Fruit fly (Drosophila melanogaster) whole organism, embryonic: ENCODE data around the gene Fbxl4.

ENCODE experiments used
- Antp ChIP-seq: fragments of 200-800 bp; sonication (Bioruptor generic); optimal IDR thresholded peaks from 3 replicates; lab custom pipeline; 2016; ENCODE audit warnings: missing biosample characterization, missing genetic modification characterization
- Blimp-1 ChIP-seq: fragments of 200-800 bp; sonication (Bioruptor generic); optimal IDR thresholded peaks from 3 replicates; lab custom pipeline; 2018; ENCODE audit warnings: missing biosample characterization, missing genetic modification characterization, mild to moderate bottlenecking, moderate library complexity, missing genetic modification reagents
- CG11085 ChIP-seq: fragments of 200-800 bp; sonication (Bioruptor generic); IDR thresholded peaks from 2 replicates; pipeline ENCODE4 v1.3.6; 2022; ENCODE audit warnings: missing biosample characterization, missing genetic modification characterization
- CG11247 ChIP-seq: fragments of 200-800 bp; sonication (Bioruptor generic); IDR thresholded peaks from 2 replicates; pipeline ENCODE4 v1.3.6; 2022; ENCODE audit warnings: missing biosample characterization, missing genetic modification characterization
- CG12769 ChIP-seq: fragments of 200-800 bp; sonication (Bioruptor generic); optimal IDR thresholded peaks from 2 replicates; lab custom pipeline; 2019; ENCODE audit warnings: missing biosample characterization, mild to moderate bottlenecking, missing genetic modification characterization, moderate library complexity
- CG14014 ChIP-seq: fragments of 200-800 bp; sonication (Bioruptor generic); IDR thresholded peaks from 2 replicates; pipeline ENCODE4 v1.3.6; 2022; ENCODE audit warnings: missing biosample characterization, missing genetic modification characterization
- CG15073 ChIP-seq: fragments of 200-800 bp; sonication (Bioruptor generic); optimal IDR thresholded peaks from 2 replicates; lab custom pipeline; 2016; ENCODE audit warnings: missing biosample characterization, missing genetic modification characterization
- CG1529 ChIP-seq: fragments of 200-800 bp; sonication (Bioruptor generic); optimal IDR thresholded peaks from 3 replicates; lab custom pipeline; 2018; ENCODE audit warnings: missing biosample characterization, missing genetic modification characterization
- CG16813 ChIP-seq: fragments of 200-800 bp; sonication (Bioruptor generic); IDR thresholded peaks from 3 replicates; pipeline ENCODE4 v1.3.6; 2022; ENCODE audit warnings: missing biosample characterization, missing genetic modification characterization; ENCODE audit not compliant: partially characterized antibody
- CG18011 ChIP-seq: fragments of 200-800 bp; sonication (Bioruptor generic); optimal IDR thresholded peaks from 2 replicates; lab custom pipeline; 2017; ENCODE audit warnings: missing biosample characterization, missing genetic modification characterization, mild to moderate bottlenecking, moderate library complexity, missing genotype
- CG18764 ChIP-seq: fragments of 200-800 bp; sonication (Bioruptor generic); optimal IDR thresholded peaks from 3 replicates; lab custom pipeline; 2016; ENCODE audit warnings: missing biosample characterization, missing genetic modification characterization
- CG2129 ChIP-seq: fragments of 200-800 bp; sonication (Bioruptor generic); IDR thresholded peaks from 2 replicates; pipeline ENCODE4 v1.3.6; 2022; ENCODE audit warnings: missing biosample characterization, missing genetic modification characterization; ENCODE audit not compliant: partially characterized antibody
- CG32532 ChIP-seq: fragments of 200-800 bp; sonication (Bioruptor generic); IDR thresholded peaks from 2 replicates; pipeline ENCODE4 v1.3.6; 2022; ENCODE audit warnings: missing biosample characterization, missing genetic modification characterization
- CG34224 ChIP-seq: fragments of 200-800 bp; sonication (Bioruptor generic); IDR thresholded peaks from 3 replicates; pipeline ENCODE4 v1.3.6; 2022; ENCODE audit warnings: missing biosample characterization, missing genetic modification characterization; ENCODE audit not compliant: partially characterized antibody
- CG3838 ChIP-seq: fragments of 200-800 bp; sonication (Bioruptor generic); optimal IDR thresholded peaks from 3 replicates; lab custom pipeline; 2016; ENCODE audit warnings: missing biosample characterization, missing genetic modification characterization
- CG4282 ChIP-seq: fragments of 200-800 bp; sonication (Bioruptor generic); optimal IDR thresholded peaks from 2 replicates; lab custom pipeline; 2016; ENCODE audit warnings: missing biosample characterization, missing genetic modification characterization
- CG4328 ChIP-seq: fragments of 200-800 bp; sonication (Bioruptor generic); optimal IDR thresholded peaks from 3 replicates; lab custom pipeline; 2017; ENCODE audit warnings: missing biosample characterization, missing genetic modification reagents, missing genetic modification characterization
- CG4360 ChIP-seq: fragments of 200-800 bp; sonication (Bioruptor generic); IDR thresholded peaks from 2 replicates; pipeline ENCODE4 v1.3.6; 2022; ENCODE audit warnings: missing biosample characterization, missing genetic modification characterization
- CG4707 ChIP-seq: fragments of 200-800 bp; sonication (Bioruptor generic); optimal IDR thresholded peaks from 2 replicates; lab custom pipeline; 2018; ENCODE audit warnings: missing biosample characterization, mild to moderate bottlenecking, missing genetic modification characterization, moderate library complexity
- CG4730 ChIP-seq: fragments of 200-800 bp; sonication (Bioruptor generic); IDR thresholded peaks from 2 replicates; pipeline ENCODE4 v1.3.6; 2022; ENCODE audit warnings: missing biosample characterization, missing genetic modification characterization
- CG5953 ChIP-seq: fragments of 200-800 bp; sonication (Bioruptor generic); IDR thresholded peaks from 2 replicates; pipeline ENCODE4 v1.3.6; 2022; ENCODE audit warnings: missing biosample characterization, missing genetic modification characterization
- CG6683 ChIP-seq: fragments of 200-800 bp; sonication (Bioruptor generic); optimal IDR thresholded peaks from 2 replicates; lab custom pipeline; 2017; ENCODE audit warnings: missing biosample characterization, mild to moderate bottlenecking, missing genetic modification characterization, missing genetic modification reagents
- CG6813 ChIP-seq: fragments of 200-800 bp; sonication (Bioruptor generic); optimal IDR thresholded peaks from 2 replicates; lab custom pipeline; 2017; ENCODE audit warnings: missing biosample characterization, missing genetic modification characterization, mild to moderate bottlenecking, moderate library complexity, missing genetic modification reagents
- CG7372 ChIP-seq: fragments of 200-800 bp; sonication (Bioruptor generic); IDR thresholded peaks from 2 replicates; pipeline ENCODE4 v1.3.6; 2022; ENCODE audit warnings: missing biosample characterization, missing genetic modification characterization
- CG7556 ChIP-seq: fragments of 200-800 bp; sonication (Bioruptor generic); optimal IDR thresholded peaks from 2 replicates; lab custom pipeline; 2017; ENCODE audit warnings: missing biosample characterization, mild to moderate bottlenecking, missing genetic modification characterization
- CG8089 ChIP-seq: fragments of 200-800 bp; sonication (Bioruptor generic); optimal IDR thresholded peaks from 3 replicates; lab custom pipeline; 2016; ENCODE audit warnings: missing biosample characterization, missing genetic modification characterization
- CG8359 ChIP-seq: fragments of 200-800 bp; sonication (Bioruptor generic); optimal IDR thresholded peaks from 2 replicates; lab custom pipeline; 2017; ENCODE audit warnings: missing biosample characterization, mild to moderate bottlenecking, missing genetic modification characterization, borderline replicate concordance
- CG9609 ChIP-seq: fragments of 200-800 bp; sonication (Bioruptor generic); optimal IDR thresholded peaks from 3 replicates; lab custom pipeline; 2016; ENCODE audit warnings: missing biosample characterization, missing genetic modification characterization
- CG9727 ChIP-seq: fragments of 200-800 bp; sonication (Bioruptor generic); optimal IDR thresholded peaks from 3 replicates; lab custom pipeline; 2017; ENCODE audit warnings: missing biosample characterization, mild to moderate bottlenecking, missing genetic modification characterization
- CTCF ChIP-seq: fragments of 200-800 bp; sonication (Bioruptor generic); optimal IDR thresholded peaks from 2 replicates; lab custom pipeline; 2017; ENCODE audit warnings: missing biosample characterization, mild to moderate bottlenecking, missing genetic modification characterization, moderate library complexity
- CkIIα-i1 ChIP-seq: fragments of 200-800 bp; sonication (Bioruptor generic); IDR thresholded peaks from 2 replicates; pipeline ENCODE4 v1.3.6; 2022; ENCODE audit warnings: missing biosample characterization, missing genetic modification characterization
- GATAe ChIP-seq: fragments of 200-800 bp; sonication (Bioruptor generic); conservative IDR thresholded peaks from 2 replicates; pipeline ENCODE4 v1.3.6; 2022; ENCODE audit warnings: missing biosample characterization, missing genetic modification characterization
- Gsc ChIP-seq: fragments of 200-800 bp; sonication (Bioruptor generic); IDR thresholded peaks from 2 replicates; pipeline ENCODE4 v1.3.6; 2022; ENCODE audit warnings: missing biosample characterization, missing genetic modification characterization
- HHEX ChIP-seq: fragments of 200-800 bp; sonication (Bioruptor generic); optimal IDR thresholded peaks from 3 replicates; lab custom pipeline; 2017; ENCODE audit warnings: missing biosample characterization, mild to moderate bottlenecking, missing genetic modification characterization, missing genetic modification reagents
- HLH54F ChIP-seq: fragments of 200-800 bp; sonication (Bioruptor generic); optimal IDR thresholded peaks from 3 replicates; lab custom pipeline; 2016; ENCODE audit warnings: missing biosample characterization, missing genetic modification characterization
- Hr39 ChIP-seq: fragments of >200 bp; optimal IDR thresholded peaks from 2 replicates; lab custom pipeline; 2017
- Lim3 ChIP-seq: fragments of 200-800 bp; sonication (Bioruptor generic); IDR thresholded peaks from 2 replicates; pipeline ENCODE4 v1.3.6; 2022; ENCODE audit warnings: missing biosample characterization, missing genetic modification characterization
- Meics ChIP-seq: fragments of 200-800 bp; sonication (Bioruptor generic); optimal IDR thresholded peaks from 2 replicates; lab custom pipeline; 2017; ENCODE audit warnings: missing biosample characterization, mild to moderate bottlenecking, missing genetic modification characterization
- Nf-YA ChIP-seq: fragments of 200-800 bp; sonication (Bioruptor generic); IDR thresholded peaks from 2 replicates; pipeline ENCODE4 v1.3.6; 2022; ENCODE audit warnings: missing biosample characterization, missing genetic modification characterization
- Usf ChIP-seq: fragments of 200-800 bp; sonication (Bioruptor generic); optimal IDR thresholded peaks from 2 replicates; lab custom pipeline; 2017; ENCODE audit warnings: missing genotype, missing biosample characterization, missing genetic modification characterization
- bab2 ChIP-seq: fragments of 200-800 bp; sonication (Bioruptor generic); optimal IDR thresholded peaks from 2 replicates; lab custom pipeline; 2016; ENCODE audit warnings: missing biosample characterization, missing genetic modification characterization
- bcd ChIP-seq: fragments of 200-800 bp; sonication (Bioruptor generic); optimal IDR thresholded peaks from 2 replicates; lab custom pipeline; 2017; ENCODE audit warnings: missing biosample characterization, mild to moderate bottlenecking, missing genetic modification characterization
- disco-r ChIP-seq: fragments of 200-800 bp; sonication (Bioruptor generic); optimal IDR thresholded peaks from 2 replicates; lab custom pipeline; 2016; ENCODE audit warnings: missing biosample characterization, missing genetic modification characterization
- jigr1 ChIP-seq: fragments of 200-800 bp; sonication (Bioruptor generic); IDR thresholded peaks from 3 replicates; pipeline ENCODE4 v1.3.6; 2022; ENCODE audit warnings: missing biosample characterization, missing genetic modification characterization
- kah ChIP-seq: fragments of 200-800 bp; sonication (Bioruptor generic); optimal IDR thresholded peaks from 2 replicates; lab custom pipeline; 2018; ENCODE audit warnings: missing biosample characterization, mild to moderate bottlenecking, missing genetic modification characterization
- org-1 ChIP-seq: fragments of 200-800 bp; sonication (Bioruptor generic); optimal IDR thresholded peaks from 2 replicates; lab custom pipeline; 2017; ENCODE audit warnings: missing biosample characterization, missing genetic modification characterization
- otp ChIP-seq: fragments of 200-800 bp; sonication (Bioruptor generic); IDR thresholded peaks from 3 replicates; pipeline ENCODE4, ENCODE4 v1.3.6; 2022; ENCODE audit warnings: missing biosample characterization, missing genetic modification characterization
- row ChIP-seq: fragments of 200-800 bp; sonication (Bioruptor generic); IDR thresholded peaks from 3 replicates; pipeline ENCODE4 v1.3.6; 2022; ENCODE audit warnings: missing biosample characterization, missing genetic modification characterization
- sug ChIP-seq: fragments of 200-800 bp; optimal IDR thresholded peaks from 2 replicates; lab custom pipeline; 2019; ENCODE audit warnings: missing biosample characterization, mild to moderate bottlenecking, missing genetic modification characterization, moderate library complexity
- tap ChIP-seq: fragments of 200-800 bp; optimal IDR thresholded peaks from 3 replicates; lab custom pipeline; 2019; ENCODE audit warnings: missing biosample characterization, mild to moderate bottlenecking, missing genetic modification characterization, moderate library complexity
- wdn ChIP-seq: fragments of 200-800 bp; sonication (Bioruptor generic); IDR thresholded peaks from 2 replicates; pipeline ENCODE4 v1.3.6; 2022; ENCODE audit warnings: missing biosample characterization, missing genetic modification characterization

Gene Fbxl4

dm6 chrX:14237873-14238394 is at the start of gene Fbxl4, which contains the start of gene Dus2:
Gene Fbxl4, minus strand, starts transcription at chrX:14237923.
Gene Dus2, plus strand, starts transcription at chrX:14237988.
- TF ChIP-seq CG2129 (GFP tag; lab: Robert Waterston, UW), result no peak
- peak; percentile 76 for TF ChIP-seq jigr1 (GFP tag; lab: Robert Waterston, UW)
- peak; percentile 90 for TF ChIP-seq CG7372 (GFP tag; lab: Robert Waterston, UW)
- TF ChIP-seq CG9609, result peak; percentile 93
- peak; percentile 87 for TF ChIP-seq CG4730
- TF ChIP-seq CG11247 (GFP tag; lab: Robert Waterston, UW), result peak; percentile 90
- peak; percentile 80 for TF ChIP-seq Gsc (GFP tag; lab: Robert Waterston, UW)
- TF ChIP-seq CG34224 (GFP tag; lab: Robert Waterston, UW), result no peak
- peak; percentile 91 for TF ChIP-seq CG11085 (GFP tag; lab: Robert Waterston, UW)
- TF ChIP-seq otp (GFP tag; lab: Robert Waterston, UW), result peak; percentile 93
- TF ChIP-seq CG18011 (GFP tag; lab: Kevin White, UChicago), result peak; percentile 80
- TF ChIP-seq CG4282 (GFP tag; lab: Kevin White, UChicago), result peak; percentile 67
- 0 out of 2 replicates have a peak, but pooled peaks have one; percentile 43 for TF ChIP-seq CG4360 (GFP tag; lab: Robert Waterston, UW)
- peak; percentile 75 for TF ChIP-seq CG6683
- TF ChIP-seq HHEX, result peak; percentile 89
- TF ChIP-seq Blimp-1 (GFP tag; lab: Kevin White, UChicago), result peak; percentile 88
- peak; percentile 93 for TF ChIP-seq HLH54F (GFP tag; lab: Kevin White, UChicago)
- TF ChIP-seq CG7556 (GFP tag; lab: Kevin White, UChicago), result peak; percentile 89
- TF ChIP-seq kah, result peak; percentile 65
- TF ChIP-seq bcd (GFP tag; lab: Kevin White, UChicago), result peak; percentile 93
- peak; percentile 92 for TF ChIP-seq CG32532
- peak; percentile 61; the same call in 1 of the 2 replicates for TF ChIP-seq Lim3 (GFP tag; lab: Robert Waterston, UW)
- TF ChIP-seq org-1, result peak; percentile 81
- peak; percentile 60 for TF ChIP-seq CG4707 (GFP tag; lab: Kevin White, UChicago)
- peak; percentile 97 for TF ChIP-seq CG18764 (GFP tag; lab: Kevin White, UChicago)
- peak; percentile 75 for TF ChIP-seq CG8359
- TF ChIP-seq Usf (GFP tag; lab: Kevin White, UChicago), result peak; percentile 86
- peak; percentile 89 for TF ChIP-seq CG4328
- peak; percentile 39 for TF ChIP-seq CG15073 (GFP tag; lab: Kevin White, UChicago)
- peak; percentile 35; the same call in 1 of the 3 replicates for TF ChIP-seq CG16813
- TF ChIP-seq CG3838 (GFP tag; lab: Kevin White, UChicago), result peak; percentile 78
- peak; percentile 70 for TF ChIP-seq CkIIα-i1 (GFP tag; lab: Robert Waterston, UW)
- peak; percentile 86 for TF ChIP-seq CG5953 (GFP tag; lab: Robert Waterston, UW)
- TF ChIP-seq CG9727 (GFP tag; lab: Kevin White, UChicago), result peak; percentile 96
- peak; percentile 90 for TF ChIP-seq sug (tag; lab: Kevin White, UChicago)
- no peak for TF ChIP-seq CG12769
- peak; percentile 93 for TF ChIP-seq Antp (GFP tag; lab: Kevin White, UChicago)
- TF ChIP-seq disco-r, result peak; percentile 81
- peak; percentile 88 for TF ChIP-seq CG14014
- peak; percentile 76 for TF ChIP-seq CG1529 (GFP tag; lab: Kevin White, UChicago)
- peak; percentile 84 for TF ChIP-seq Nf-YA (GFP tag; lab: Robert Waterston, UW)
- no peak for TF ChIP-seq Hr39 (lab: Kevin White, UChicago)
- peak; percentile 74 for TF ChIP-seq GATAe
- TF ChIP-seq CG8089 (GFP tag; lab: Kevin White, UChicago), result peak; percentile 86
- peak; percentile 94 for TF ChIP-seq bab2
- peak; percentile 78 for TF ChIP-seq tap (tag; lab: Kevin White, UChicago)
- TF ChIP-seq row (GFP tag; lab: Robert Waterston, UW), result peak; percentile 96
- peak; percentile 76 for TF ChIP-seq CG6813 (GFP tag; lab: Kevin White, UChicago)
- peak; percentile 88 for TF ChIP-seq wdn (GFP tag; lab: Robert Waterston, UW)
- peak; percentile 91 for TF ChIP-seq Meics (GFP tag; lab: Kevin White, UChicago)
- peak; percentile 24 for TF ChIP-seq CTCF (GFP tag; lab: Kevin White, UChicago)
